Fruit fly (Drosophila melanogaster) whole organism, embryonic: ENCODE measurements around the gene CG11374.

Experiments
- Antp ChIP-seq: fragments of 200-800 bp; sonication (Bioruptor generic); optimal IDR thresholded peaks from 3 replicates; lab custom pipeline; 2016; ENCODE audit warnings: missing biosample characterization, missing genetic modification characterization
- B-H2 ChIP-seq: fragments of 200-800 bp; sonication (Bioruptor generic); optimal IDR thresholded peaks from 2 replicates; lab custom pipeline; 2018; ENCODE audit warnings: missing biosample characterization, mild to moderate bottlenecking, missing genetic modification characterization
- CG14860 ChIP-seq: fragments of 200-800 bp; sonication (Bioruptor generic); IDR thresholded peaks from 3 replicates; pipeline ENCODE4 v1.3.6; 2022; ENCODE audit warnings: missing biosample characterization, missing genetic modification characterization; ENCODE audit not compliant: partially characterized antibody
- CG16815 ChIP-seq: fragments of 200-800 bp; sonication (Bioruptor generic); optimal IDR thresholded peaks from 3 replicates; lab custom pipeline; 2017; ENCODE audit warnings: missing biosample characterization, mild to moderate bottlenecking, missing genetic modification characterization
- CG17361 ChIP-seq: fragments of 200-800 bp; sonication (Bioruptor generic); IDR thresholded peaks from 3 replicates; pipeline ENCODE4 v1.3.6; 2022; ENCODE audit warnings: missing biosample characterization, missing genetic modification characterization
- CG17912 ChIP-seq: fragments of 200-800 bp; sonication (Bioruptor generic); optimal IDR thresholded peaks from 2 replicates; lab custom pipeline; 2018; ENCODE audit warnings: missing biosample characterization, mild to moderate bottlenecking, missing genetic modification characterization
- CG2889 ChIP-seq: fragments of 200-800 bp; sonication (Bioruptor generic); IDR thresholded peaks from 3 replicates; pipeline ENCODE4 v1.3.6; 2022; ENCODE audit warnings: missing biosample characterization, missing genetic modification characterization
- CG3847 ChIP-seq: fragments of 200-800 bp; sonication (Bioruptor generic); IDR thresholded peaks from 2 replicates; pipeline ENCODE4 v1.3.6; 2022; ENCODE audit warnings: missing biosample characterization, missing genetic modification characterization
- CG6254 ChIP-seq: fragments of 200-800 bp; sonication (Bioruptor generic); optimal IDR thresholded peaks from 3 replicates; lab custom pipeline; 2017; ENCODE audit warnings: mild to moderate bottlenecking, missing biosample characterization, missing genetic modification reagents, missing genetic modification characterization
- CG7745 ChIP-seq: fragments of 200-800 bp; sonication (Bioruptor generic); optimal IDR thresholded peaks from 2 replicates; lab custom pipeline; 2018; ENCODE audit warnings: missing biosample characterization, mild to moderate bottlenecking, missing genetic modification characterization, moderate library complexity
- CG9609 ChIP-seq: fragments of 200-800 bp; sonication (Bioruptor generic); optimal IDR thresholded peaks from 3 replicates; lab custom pipeline; 2016; ENCODE audit warnings: missing biosample characterization, missing genetic modification characterization
- CG9727 ChIP-seq: fragments of 200-800 bp; sonication (Bioruptor generic); optimal IDR thresholded peaks from 3 replicates; lab custom pipeline; 2017; ENCODE audit warnings: missing biosample characterization, mild to moderate bottlenecking, missing genetic modification characterization
- CG9817 ChIP-seq: fragments of 200-800 bp; sonication (Bioruptor generic); optimal IDR thresholded peaks from 2 replicates; lab custom pipeline; 2018; ENCODE audit warnings: missing biosample characterization, mild to moderate bottlenecking, missing genetic modification characterization, moderate library complexity
- Chrac-16 ChIP-seq: fragments of 200-800 bp; sonication (Bioruptor generic); optimal IDR thresholded peaks from 3 replicates; lab custom pipeline; 2016; ENCODE audit warnings: missing biosample characterization, missing genetic modification characterization
- CkIIα-i1 ChIP-seq: fragments of 200-800 bp; sonication (Bioruptor generic); IDR thresholded peaks from 2 replicates; pipeline ENCODE4 v1.3.6; 2022; ENCODE audit warnings: missing biosample characterization, missing genetic modification characterization
- CoRest ChIP-seq: fragments of 200-800 bp; sonication (Bioruptor generic); optimal IDR thresholded peaks from 3 replicates; lab custom pipeline; 2018; ENCODE audit warnings: missing biosample characterization, mild to moderate bottlenecking, missing genetic modification characterization, moderate library complexity
- Dbx ChIP-seq: fragments of 200-800 bp; sonication (Bioruptor generic); IDR thresholded peaks from 3 replicates; pipeline ENCODE4 v1.3.6; 2022; ENCODE audit warnings: missing biosample characterization, missing genetic modification characterization
- Doc2 ChIP-seq: fragments of 200-800 bp; sonication (Bioruptor generic); IDR thresholded peaks from 2 replicates; pipeline ENCODE4 v1.3.6; 2022; ENCODE audit warnings: missing biosample characterization, missing genetic modification characterization
- Dref ChIP-seq: fragments of 200-800 bp; sonication (Bioruptor generic); IDR thresholded peaks from 2 replicates; pipeline ENCODE4 v1.3.6; 2022; ENCODE audit warnings: missing biosample characterization, missing genetic modification characterization
- E2f2 ChIP-seq: fragments of 200-800 bp; sonication (Bioruptor generic); IDR thresholded peaks from 2 replicates; pipeline ENCODE4 v1.3.6; 2022; ENCODE audit warnings: missing biosample characterization, missing genetic modification characterization
- HLHmδ ChIP-seq: fragments of 200-800 bp; sonication (Bioruptor generic); optimal IDR thresholded peaks from 2 replicates; lab custom pipeline; 2018; ENCODE audit warnings: missing biosample characterization, mild to moderate bottlenecking, missing genetic modification characterization, moderate library complexity
- Hsf ChIP-seq: fragments of 200-800 bp; sonication (Bioruptor generic); optimal IDR thresholded peaks from 3 replicates; lab custom pipeline; 2016; ENCODE audit warnings: missing biosample characterization, missing genetic modification characterization
- Lhr ChIP-seq: fragments of 200-800 bp; sonication (Bioruptor generic); optimal IDR thresholded peaks from 3 replicates; lab custom pipeline; 2017; ENCODE audit warnings: mild to moderate bottlenecking, missing biosample characterization, missing genetic modification reagents, missing genetic modification characterization
- NC2α ChIP-seq: fragments of 200-800 bp; sonication (Bioruptor generic); optimal IDR thresholded peaks from 2 replicates; lab custom pipeline; 2016; ENCODE audit warnings: missing biosample characterization, missing genetic modification characterization
- Ptx1 ChIP-seq: fragments of 200-800 bp; sonication (Bioruptor generic); IDR thresholded peaks from 2 replicates; pipeline ENCODE4 v1.3.6; 2022; ENCODE audit warnings: missing biosample characterization, missing genetic modification characterization
- Trl ChIP-seq, 3 experiments: fragments of >200 bp in 2 of 3; fragments of 200-800 bp in 1 of 3; sonication (Bioruptor generic) in 1 of 3; optimal IDR thresholded peaks; 2 replicates in 1 of 3; 3 replicates in 2 of 3; lab custom pipeline; 2016 to 2017; ENCODE audit warnings: missing biosample characterization in 1 of 3, missing genetic modification characterization in 1 of 3
- bab2 ChIP-seq: fragments of 200-800 bp; sonication (Bioruptor generic); optimal IDR thresholded peaks from 2 replicates; lab custom pipeline; 2016; ENCODE audit warnings: missing biosample characterization, missing genetic modification characterization
- bsh ChIP-seq, 2 experiments: fragments of 200-800 bp; sonication (Bioruptor generic); optimal IDR thresholded peaks; 2 replicates each; lab custom pipeline; 2017 to 2018; ENCODE audit warnings: mild to moderate bottlenecking in 2 of 2, missing biosample characterization in 2 of 2, missing genetic modification characterization in 2 of 2, moderate library complexity in 1 of 2
- chn ChIP-seq: fragments of 200-800 bp; sonication (Bioruptor generic); optimal IDR thresholded peaks from 2 replicates; lab custom pipeline; 2016; ENCODE audit warnings: missing biosample characterization, missing genetic modification characterization
- dimm ChIP-seq: fragments of 200-800 bp; sonication (Bioruptor generic); IDR thresholded peaks from 2 replicates; pipeline ENCODE4 v1.3.6; 2022; ENCODE audit warnings: missing biosample characterization, missing genetic modification characterization
- fu2 ChIP-seq: fragments of 200-800 bp; sonication (Bioruptor generic); optimal IDR thresholded peaks from 2 replicates; lab custom pipeline; 2016; ENCODE audit warnings: missing biosample characterization, missing genetic modification characterization
- gcm ChIP-seq: fragments of 200-800 bp; sonication (Bioruptor generic); optimal IDR thresholded peaks from 2 replicates; lab custom pipeline; 2019; ENCODE audit warnings: missing biosample characterization, mild to moderate bottlenecking, missing genetic modification characterization, moderate library complexity
- gfzf ChIP-seq: fragments of 200-800 bp; sonication (Bioruptor generic); optimal IDR thresholded peaks from 2 replicates; lab custom pipeline; 2016; ENCODE audit warnings: missing biosample characterization, mild to moderate bottlenecking, missing genetic modification characterization, moderate library complexity
- grn ChIP-seq: fragments of 200-800 bp; sonication (Bioruptor generic); optimal IDR thresholded peaks from 3 replicates; lab custom pipeline; 2017; ENCODE audit warnings: missing biosample characterization, missing genetic modification characterization
- gt ChIP-seq: fragments of 200-800 bp; sonication (Bioruptor generic); IDR thresholded peaks from 2 replicates; pipeline ENCODE4 v1.3.6; 2022; ENCODE audit warnings: missing biosample characterization, missing genetic modification characterization
- hbn ChIP-seq: fragments of 200-800 bp; sonication (Bioruptor generic); IDR thresholded peaks from 2 replicates; pipeline ENCODE4 v1.3.6; 2022; ENCODE audit warnings: missing biosample characterization, missing genetic modification characterization; ENCODE audit not compliant: partially characterized antibody
- ken ChIP-seq: fragments of 200-800 bp; sonication (Bioruptor generic); IDR thresholded peaks from 3 replicates; pipeline ENCODE4 v1.3.6; 2022; ENCODE audit warnings: missing biosample characterization, missing genetic modification characterization
- org-1 ChIP-seq: fragments of 200-800 bp; sonication (Bioruptor generic); optimal IDR thresholded peaks from 2 replicates; lab custom pipeline; 2017; ENCODE audit warnings: missing biosample characterization, missing genetic modification characterization
- pnt ChIP-seq: fragments of 200-800 bp; sonication (Bioruptor generic); optimal IDR thresholded peaks from 3 replicates; lab custom pipeline; 2016; ENCODE audit warnings: missing biosample characterization, missing genetic modification characterization
- prd ChIP-seq, 3 experiments: fragments of >200 bp in 2 of 3; fragments of 200-800 bp in 1 of 3; sonication (Bioruptor generic) in 1 of 3; optimal IDR thresholded peaks in 2 of 3; IDR thresholded peaks in 1 of 3; 2 replicates in 2 of 3; 3 replicates in 1 of 3; pipeline versions ENCODE4 v1.3.6 to Lab custom; 2017 to 2022; ENCODE audit warnings: missing biosample characterization in 1 of 3, missing genetic modification characterization in 1 of 3
- pros ChIP-seq: fragments of 200-800 bp; sonication (Bioruptor generic); optimal IDR thresholded peaks from 3 replicates; lab custom pipeline; 2019; ENCODE audit warnings: missing biosample characterization, mild to moderate bottlenecking, missing genetic modification characterization, moderate library complexity
- run ChIP-seq: fragments of 200-800 bp; sonication (Bioruptor generic); optimal IDR thresholded peaks from 3 replicates; lab custom pipeline; 2018; ENCODE audit warnings: missing biosample characterization, mild to moderate bottlenecking, missing genetic modification characterization
- slbo ChIP-seq: fragments of 200-800 bp; sonication (Bioruptor generic); IDR thresholded peaks from 2 replicates; pipeline ENCODE4 v1.3.6; 2022; ENCODE audit warnings: missing biosample characterization, missing genetic modification characterization
- sob ChIP-seq: fragments of 200-800 bp; sonication (Bioruptor generic); IDR thresholded peaks from 2 replicates; pipeline ENCODE4 v1.3.6; 2022; ENCODE audit warnings: missing biosample characterization, missing genetic modification characterization
- stc ChIP-seq: fragments of 200-800 bp; sonication (Bioruptor generic); IDR thresholded peaks from 2 replicates; pipeline ENCODE4 v1.3.6; 2022; ENCODE audit warnings: missing biosample characterization, missing genetic modification characterization
- toy ChIP-seq: fragments of 200-800 bp; sonication (Bioruptor generic); IDR thresholded peaks from 2 replicates; pipeline ENCODE4 v1.3.6; 2022; ENCODE audit warnings: missing biosample characterization, missing genetic modification characterization
- ttk ChIP-seq: fragments of 200-800 bp; sonication (Bioruptor generic); IDR thresholded peaks from 2 replicates; pipeline ENCODE4 v2.1.2; 2022; ENCODE audit warnings: missing biosample characterization, missing genetic modification characterization
- z ChIP-seq: fragments of 200-800 bp; sonication (Bioruptor generic); IDR thresholded peaks from 3 replicates; pipeline ENCODE4 v1.3.6; 2022; ENCODE audit warnings: missing biosample characterization, missing genetic modification characterization
- zen2 ChIP-seq: fragments of 200-800 bp; sonication (Bioruptor generic); IDR thresholded peaks from 3 replicates; pipeline ENCODE4 v1.3.6; 2022; ENCODE audit warnings: missing biosample characterization, missing genetic modification characterization; ENCODE audit not compliant: partially characterized antibody
- zfh2 ChIP-seq: fragments of 200-800 bp; sonication (Bioruptor generic); optimal IDR thresholded peaks from 2 replicates; lab custom pipeline; 2016; ENCODE audit warnings: missing biosample characterization, missing genetic modification characterization

Gene CG11374

DNA sequence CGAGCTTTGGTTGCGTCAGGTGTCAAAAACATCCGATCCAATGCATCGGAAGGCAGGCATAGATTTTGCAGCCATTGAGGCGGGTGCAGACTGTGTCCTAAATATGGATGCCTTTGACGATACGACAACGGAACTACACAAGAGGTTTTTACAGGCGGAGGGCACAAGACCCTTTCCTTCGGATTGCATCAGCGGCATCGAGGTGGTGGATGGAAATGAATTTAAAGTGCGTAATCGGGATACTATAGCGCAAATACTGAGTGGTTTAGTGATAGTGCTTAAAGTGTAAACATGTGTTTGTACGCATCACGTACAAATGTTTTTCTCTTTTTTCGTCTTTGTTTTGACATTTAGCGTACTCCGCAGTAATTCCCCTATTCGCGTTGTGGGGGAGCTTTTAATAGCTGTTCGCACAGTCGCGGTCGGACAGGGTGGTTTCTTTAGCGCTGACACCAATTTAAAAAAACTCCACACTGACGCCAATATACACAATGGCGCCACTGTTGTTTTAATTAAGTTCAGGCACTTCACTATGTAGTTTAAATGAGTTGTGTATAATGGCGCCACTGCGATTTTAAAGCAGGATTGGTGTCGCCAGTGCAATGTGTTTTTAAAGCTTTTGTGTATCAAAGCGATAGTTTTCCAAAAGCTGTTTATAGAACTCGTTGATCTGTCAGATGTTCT, 3.3 kb upstream of the CG11374 start (continued):
- peak; percentile 56 for TF ChIP-seq chn (GFP tag; lab: Kevin White, UChicago)
- TF ChIP-seq pnt = no peak
- peak; percentile 35 for TF ChIP-seq Chrac-16 (GFP tag; lab: Kevin White, UChicago)
- peak; percentile 38 for TF ChIP-seq hbn
- no peak for TF ChIP-seq HLHmδ (GFP tag; lab: Kevin White, UChicago)
- TF ChIP-seq NC2α (GFP tag; lab: Kevin White, UChicago) = peak; percentile 1
- no peak for TF ChIP-seq pros (GFP tag; lab: Kevin White, UChicago)
- no peak for TF ChIP-seq CG7745
- peak; percentile 29; the same call in 1 of the 2 replicates for TF ChIP-seq ttk
- no peak for TF ChIP-seq CG9609 (GFP tag; lab: Kevin White, UChicago)
- TF ChIP-seq org-1 (GFP tag; lab: Kevin White, UChicago) = no peak
- TF ChIP-seq CG6254 = no peak
- peak; percentile 59 for TF ChIP-seq zfh2
- peak; percentile 70 for TF ChIP-seq Lhr
- TF ChIP-seq dimm (GFP tag; lab: Robert Waterston, UW) = no peak
- TF ChIP-seq slbo (GFP tag; lab: Robert Waterston, UW) = peak; percentile 65
- TF ChIP-seq Trl (optimal IDR thresholded peaks at IDR 0.05; lab: Kevin White, UChicago) = no peak
- TF ChIP-seq Trl (GFP tag; optimal IDR thresholded peaks at IDR 0.05; lab: Kevin White, UChicago) = peak; percentile 40
- TF ChIP-seq CkIIα-i1 = no peak
- peak; percentile 0 for TF ChIP-seq fu2
- TF ChIP-seq sob (GFP tag; lab: Robert Waterston, UW) = peak; percentile 61
- peak; percentile 8 for TF ChIP-seq CoRest (tag; lab: Kevin White, UChicago)
- TF ChIP-seq Antp = peak; percentile 51
- peak; percentile 83 for TF ChIP-seq Dbx (GFP tag; lab: Robert Waterston, UW)
- TF ChIP-seq bsh (GFP tag; optimal IDR thresholded peaks at IDR 0.05; lab: Kevin White, UChicago) = no peak
- TF ChIP-seq ken (GFP tag; lab: Robert Waterston, UW) = no peak
- peak; percentile 59 for TF ChIP-seq Ptx1 (GFP tag; lab: Robert Waterston, UW)
- peak; percentile 47 for TF ChIP-seq gfzf (GFP tag; lab: Kevin White, UChicago)
- TF ChIP-seq Doc2 (GFP tag; lab: Robert Waterston, UW) = no peak
- peak; percentile 18 for TF ChIP-seq Hsf (GFP tag; lab: Kevin White, UChicago)
- TF ChIP-seq run (tag; lab: Kevin White, UChicago) = no peak
- TF ChIP-seq grn = no peak
- peak; percentile 64; the same call in 2 of the 3 replicates for TF ChIP-seq zen2
- TF ChIP-seq CG17912 = peak; percentile 78
- no peak for TF ChIP-seq CG9727 (GFP tag; lab: Kevin White, UChicago)
- no peak for TF ChIP-seq toy
- no peak for TF ChIP-seq gt (GFP tag; lab: Robert Waterston, UW)
- no peak for TF ChIP-seq stc (GFP tag; lab: Robert Waterston, UW)
- TF ChIP-seq CG17361 = no peak
- peak; percentile 83 for TF ChIP-seq B-H2 (GFP tag; lab: Kevin White, UChicago)
- no peak for TF ChIP-seq z
- no peak for TF ChIP-seq gcm (GFP tag; lab: Kevin White, UChicago)
- TF ChIP-seq prd (optimal IDR thresholded peaks at IDR 0.05; lab: Kevin White, UChicago) = no peak
- TF ChIP-seq prd (GFP tag; IDR thresholded peaks at IDR 0.05; lab: Robert Waterston, UW) = no peak
- peak; percentile 42 for TF ChIP-seq bab2 (GFP tag; lab: Kevin White, UChicago)
- TF ChIP-seq CG16815 = no peak
- peak; percentile 22 for TF ChIP-seq CG9817 (tag; lab: Kevin White, UChicago)
- no peak for TF ChIP-seq CG2889 (GFP tag; lab: Robert Waterston, UW)
- TF ChIP-seq Dref (GFP tag; lab: Robert Waterston, UW) = no peak
- no peak for TF ChIP-seq CG14860 (GFP tag; lab: Robert Waterston, UW)
- TF ChIP-seq CG3847 (GFP tag; lab: Robert Waterston, UW) = peak; percentile 52; the same call in 1 of the 2 replicates
- TF ChIP-seq E2f2 (GFP tag; lab: Robert Waterston, UW) = peak; percentile 72
